Worm (Caenorhabditis elegans) whole organism, young adult: ENCODE data around the gene D1044.6.

ENCODE experiments used
- B0035.1 ChIP-seq: sonication (generic microtip); optimal IDR thresholded peaks from 2 replicates; lab custom pipeline; 2016; ENCODE audit warnings: missing genetic modification characterization, mild to moderate bottlenecking, missing compliant biosample characterization, missing genotype, missing genetic modification reagents
- C06A6.2 ChIP-seq: fragments of 200-800 bp; sonication (Bioruptor generic); conservative IDR thresholded peaks from 2 replicates; pipeline ENCODE4 v1.3.6; 2022; ENCODE audit warnings: missing genetic modification characterization, missing compliant biosample characterization
- F10E7.11 ChIP-seq: sonication (generic microtip); optimal IDR thresholded peaks from 2 replicates; lab custom pipeline; 2017; ENCODE audit warnings: mild to moderate bottlenecking, missing genetic modification characterization, moderate library complexity, missing compliant biosample characterization
- F33H1.4 ChIP-seq: fragments of 200-800 bp; sonication (Bioruptor generic); IDR thresholded peaks from 2 replicates; pipeline ENCODE4 v1.3.6; 2022; ENCODE audit warnings: missing genetic modification reagents, missing genetic modification characterization, missing compliant biosample characterization
- F37B4.10 ChIP-seq: fragments of 200-800 bp; sonication (Bioruptor generic); IDR thresholded peaks from 2 replicates; pipeline ENCODE4 v1.3.6; 2022; ENCODE audit warnings: missing genetic modification characterization, missing compliant biosample characterization
- F39B2.1 ChIP-seq: fragments of 200-800 bp; sonication (Bioruptor generic); IDR thresholded peaks from 2 replicates; pipeline ENCODE4 v1.3.6; 2022; ENCODE audit warnings: missing genetic modification reagents, missing genetic modification characterization, missing compliant biosample characterization
- F49E8.2 ChIP-seq: sonication (generic microtip); optimal IDR thresholded peaks from 3 replicates; lab custom pipeline; 2017; ENCODE audit warnings: missing genetic modification characterization, mild to moderate bottlenecking, missing compliant biosample characterization, antibody characterized with exemption, moderate library complexity; ENCODE audit not compliant: insufficient read depth
- F52B5.7 ChIP-seq: sonication (generic microtip); optimal IDR thresholded peaks from 2 replicates; lab custom pipeline; 2016; ENCODE audit warnings: mild to moderate bottlenecking, missing genetic modification characterization, missing compliant biosample characterization
- F55B11.4 ChIP-seq: sonication (generic microtip); optimal IDR thresholded peaks from 2 replicates; lab custom pipeline; 2016; ENCODE audit warnings: missing compliant biosample characterization, missing genetic modification characterization, borderline replicate concordance; ENCODE audit not compliant: insufficient read depth
- K12H6.12 ChIP-seq: fragments of 200-800 bp; sonication (Bioruptor generic); optimal IDR thresholded peaks from 2 replicates; lab custom pipeline; 2018; ENCODE audit warnings: mild to moderate bottlenecking, missing genetic modification characterization, missing compliant biosample characterization
- Y53F4B.3 ChIP-seq: fragments of 200-800 bp; sonication (Bioruptor generic); IDR thresholded peaks from 2 replicates; pipeline ENCODE4 v1.3.6; 2022; ENCODE audit warnings: missing genetic modification reagents, missing genetic modification characterization, missing compliant biosample characterization
- attf-3 ChIP-seq: fragments of 200-800 bp; sonication (Bioruptor generic); conservative IDR thresholded peaks from 2 replicates; pipeline ENCODE4 v1.3.6; 2022; ENCODE audit warnings: missing genetic modification reagents, missing genetic modification characterization, missing compliant biosample characterization
- attf-6 ChIP-seq: fragments of 200-800 bp; sonication (Bioruptor generic); IDR thresholded peaks from 2 replicates; pipeline ENCODE4 v1.3.6; 2022; ENCODE audit warnings: missing genetic modification reagents, missing genetic modification characterization, missing compliant biosample characterization
- bed-1 ChIP-seq: fragments of 200-800 bp; sonication (Bioruptor generic); IDR thresholded peaks from 2 replicates; pipeline ENCODE4 v1.3.6; 2022; ENCODE audit warnings: missing genetic modification reagents, missing genetic modification characterization, missing compliant biosample characterization
- bed-2 ChIP-seq: fragments of 200-800 bp; sonication (Bioruptor generic); IDR thresholded peaks from 2 replicates; pipeline ENCODE4 v1.3.6; 2022; ENCODE audit warnings: missing genetic modification reagents, missing genetic modification characterization, missing compliant biosample characterization
- cebp-1 ChIP-seq, 2 experiments: fragments of 200-800 bp in 1 of 2; sonication (Bioruptor generic) in 1 of 2; sonication (generic microtip) in 1 of 2; IDR thresholded peaks in 1 of 2; optimal IDR thresholded peaks in 1 of 2; 2 replicates each; pipeline versions ENCODE4 v1.3.6 to Lab custom; 2017 to 2022; ENCODE audit warnings: missing compliant biosample characterization in 2 of 2, missing genetic modification characterization in 2 of 2, mild to moderate bottlenecking in 1 of 2, missing genetic modification reagents in 1 of 2, moderate library complexity in 1 of 2
- ceh-40 ChIP-seq: fragments of 200-800 bp; sonication (Bioruptor generic); IDR thresholded peaks from 2 replicates; pipeline ENCODE4 v1.3.6; 2022; ENCODE audit warnings: missing genetic modification characterization, missing compliant biosample characterization
- ceh-91 ChIP-seq: fragments of 200-800 bp; sonication (Bioruptor generic); IDR thresholded peaks from 2 replicates; pipeline ENCODE4 v1.3.6; 2022; ENCODE audit warnings: missing genetic modification reagents, missing genetic modification characterization, missing compliant biosample characterization
- dpff-1 ChIP-seq: sonication (generic microtip); optimal IDR thresholded peaks from 2 replicates; lab custom pipeline; 2017; ENCODE audit warnings: mild to moderate bottlenecking, missing genetic modification characterization, missing compliant biosample characterization
- ekl-4 ChIP-seq: fragments of 200-800 bp; sonication (Bioruptor generic); IDR thresholded peaks from 2 replicates; pipeline ENCODE4 v1.3.6; 2022; ENCODE audit warnings: missing genetic modification reagents, missing genetic modification characterization, missing compliant biosample characterization
- ets-4 ChIP-seq: fragments of 200-800 bp; sonication (Bioruptor generic); optimal IDR thresholded peaks from 2 replicates; lab custom pipeline; 2018; ENCODE audit warnings: mild to moderate bottlenecking, missing genetic modification characterization, missing compliant biosample characterization
- gei-17 ChIP-seq: fragments of 200-800 bp; sonication (Bioruptor generic); optimal IDR thresholded peaks from 2 replicates; lab custom pipeline; 2018; ENCODE audit warnings: mild to moderate bottlenecking, missing genetic modification characterization, missing compliant biosample characterization
- him-1 ChIP-seq: sonication (generic microtip); optimal IDR thresholded peaks from 2 replicates; lab custom pipeline; 2016; ENCODE audit warnings: missing genotype, missing genetic modification reagents, missing genetic modification characterization, missing compliant biosample characterization
- hmg-20 ChIP-seq: fragments of 200-800 bp; sonication (Bioruptor generic); IDR thresholded peaks from 2 replicates; pipeline ENCODE4 v1.3.6; 2022; ENCODE audit warnings: missing genetic modification reagents, missing genetic modification characterization, missing compliant biosample characterization
- hrde-1 ChIP-seq: sonication (generic microtip); optimal IDR thresholded peaks from 2 replicates; lab custom pipeline; 2016; ENCODE audit warnings: missing genetic modification characterization, mild to moderate bottlenecking, missing compliant biosample characterization, moderate library complexity, missing genotype, missing genetic modification reagents, borderline replicate concordance
- let-607 ChIP-seq, 2 experiments: fragments of 200-800 bp in 1 of 2; sonication (Bioruptor generic) in 1 of 2; sonication (generic microtip) in 1 of 2; optimal IDR thresholded peaks; 2 replicates each; lab custom pipeline; 2016 to 2018; ENCODE audit warnings: mild to moderate bottlenecking in 2 of 2, missing compliant biosample characterization in 2 of 2, missing genetic modification characterization in 2 of 2, moderate library complexity in 2 of 2, missing genotype in 1 of 2
- lin-54 ChIP-seq: fragments of 200-800 bp; sonication (Bioruptor generic); optimal IDR thresholded peaks from 2 replicates; lab custom pipeline; 2018; ENCODE audit warnings: mild to moderate bottlenecking, missing genetic modification characterization, missing compliant biosample characterization
- lsl-1 ChIP-seq: fragments of 200-800 bp; sonication (Bioruptor generic); optimal IDR thresholded peaks from 2 replicates; lab custom pipeline; 2018; ENCODE audit warnings: mild to moderate bottlenecking, missing genetic modification characterization, moderate library complexity, missing compliant biosample characterization
- madf-10 ChIP-seq: sonication (generic microtip); optimal IDR thresholded peaks from 2 replicates; lab custom pipeline; 2016; ENCODE audit warnings: mild to moderate bottlenecking, missing genetic modification characterization, missing compliant biosample characterization
- madf-3 ChIP-seq: fragments of 200-800 bp; sonication (Bioruptor generic); IDR thresholded peaks from 2 replicates; pipeline ENCODE4 v1.3.6; 2022; ENCODE audit warnings: missing genetic modification reagents, missing genetic modification characterization, missing compliant biosample characterization
- madf-6 ChIP-seq: fragments of 200-800 bp; sonication (Bioruptor generic); IDR thresholded peaks from 2 replicates; pipeline ENCODE4 v1.3.6; 2022; ENCODE audit warnings: missing genetic modification reagents, missing genetic modification characterization, missing compliant biosample characterization
- madf-8 ChIP-seq: fragments of 200-800 bp; sonication (Bioruptor generic); conservative IDR thresholded peaks from 2 replicates; pipeline ENCODE4 v1.3.6; 2022; ENCODE audit warnings: missing genetic modification reagents, missing genetic modification characterization, missing compliant biosample characterization
- mxl-1 ChIP-seq: sonication (generic microtip); optimal IDR thresholded peaks from 2 replicates; lab custom pipeline; 2016; ENCODE audit warnings: missing genetic modification characterization, missing compliant biosample characterization
- nfya-1 ChIP-seq: sonication (generic microtip); optimal IDR thresholded peaks from 2 replicates; lab custom pipeline; 2017; ENCODE audit warnings: antibody characterized with exemption, missing compliant biosample characterization, missing genetic modification characterization, borderline replicate concordance; ENCODE audit not compliant: insufficient read depth
- nhr-120 ChIP-seq: fragments of 200-800 bp; sonication (Bioruptor generic); IDR thresholded peaks from 2 replicates; pipeline ENCODE4 v1.3.6; 2022; ENCODE audit warnings: missing genetic modification characterization, missing compliant biosample characterization
- nhr-80 ChIP-seq: sonication (generic microtip); optimal IDR thresholded peaks from 2 replicates; lab custom pipeline; 2016; ENCODE audit warnings: missing genetic modification characterization, missing compliant biosample characterization
- nhr-90 ChIP-seq: sonication (generic microtip); optimal IDR thresholded peaks from 2 replicates; lab custom pipeline; 2016; ENCODE audit warnings: missing genotype, mild to moderate bottlenecking, missing genetic modification characterization, missing compliant biosample characterization
- rcor-1 ChIP-seq: fragments of 200-800 bp; sonication (Bioruptor generic); IDR thresholded peaks from 2 replicates; pipeline ENCODE4 v1.3.6; 2022; ENCODE audit warnings: missing genetic modification reagents, missing genetic modification characterization, missing compliant biosample characterization
- sea-2 ChIP-seq: fragments of 200-800 bp; sonication (Bioruptor generic); IDR thresholded peaks from 2 replicates; pipeline ENCODE4 v1.3.6; 2022; ENCODE audit warnings: missing genetic modification characterization, missing compliant biosample characterization
- snpc-1.3 ChIP-seq: sonication (generic microtip); optimal IDR thresholded peaks from 2 replicates; lab custom pipeline; 2017; ENCODE audit warnings: missing genetic modification characterization, mild to moderate bottlenecking, missing compliant biosample characterization, antibody characterized with exemption, moderate library complexity, missing genotype, missing genetic modification reagents; ENCODE audit not compliant: insufficient read depth
- snpc-4 ChIP-seq, 5 experiments: fragments of 150-350 bp in 1 of 5; sonication (generic microtip) in 4 of 5; optimal IDR thresholded peaks; 2 replicates each; lab custom pipeline; 2014 to 2018; ENCODE audit warnings: missing genetic modification characterization in 5 of 5, missing biosample characterization in 3 of 5, antibody characterized with exemption in 2 of 5, mild to moderate bottlenecking in 2 of 5, missing compliant biosample characterization in 2 of 5, missing genotype in 2 of 5, moderate library complexity in 2 of 5, missing genetic modification reagents in 1 of 5
- tbp1 ChIP-seq: fragments of 200-800 bp; sonication (Bioruptor generic); optimal IDR thresholded peaks from 2 replicates; lab custom pipeline; 2018; ENCODE audit warnings: mild to moderate bottlenecking, missing genetic modification characterization, missing compliant biosample characterization
- tlf-1 ChIP-seq: fragments of 200-800 bp; sonication (Bioruptor generic); optimal IDR thresholded peaks from 2 replicates; lab custom pipeline; 2018; ENCODE audit warnings: mild to moderate bottlenecking, missing genetic modification characterization, missing compliant biosample characterization
- unc-130 ChIP-seq: sonication (generic microtip); optimal IDR thresholded peaks from 2 replicates; lab custom pipeline; 2016; ENCODE audit warnings: missing genetic modification reagents, missing genetic modification characterization, missing compliant biosample characterization
- unc-62 ChIP-seq: fragments of 150-350 bp; optimal IDR thresholded peaks from 2 replicates; lab custom pipeline; 2014; ENCODE audit warnings: missing biosample characterization, missing genetic modification reagents, missing genetic modification characterization
- xnd-1 ChIP-seq: sonication (generic microtip); optimal IDR thresholded peaks from 2 replicates; lab custom pipeline; 2016; ENCODE audit warnings: missing genotype, missing genetic modification reagents, missing genetic modification characterization, missing compliant biosample characterization
- ztf-28 ChIP-seq: fragments of 200-800 bp; sonication (Bioruptor generic); IDR thresholded peaks from 2 replicates; pipeline ENCODE4 v1.3.6; 2022; ENCODE audit warnings: missing genetic modification reagents, missing genetic modification characterization, missing compliant biosample characterization
- ztf-6 ChIP-seq: fragments of 200-800 bp; sonication (Bioruptor generic); IDR thresholded peaks from 2 replicates; pipeline ENCODE4 v1.3.6; 2022; ENCODE audit warnings: missing genetic modification reagents, missing genetic modification characterization, missing compliant biosample characterization

Gene D1044.6

ce11 chrIII:5543050-5543449 is at the start of gene D1044.6:
Gene D1044.6, minus strand, starts transcription at chrIII:5543177.
- TF ChIP-seq cebp-1 (GFP tag; IDR thresholded peaks at IDR 0.05; lab: Robert Waterston, UW) = no peak
- TF ChIP-seq cebp-1 (tag; optimal IDR thresholded peaks at IDR 0.05; lab: Kevin White, UChicago) = no peak
- no peak for TF ChIP-seq madf-3 (GFP tag; lab: Robert Waterston, UW)
- TF ChIP-seq madf-6 (GFP tag; lab: Robert Waterston, UW) = peak; percentile 78
- no peak for TF ChIP-seq nhr-120 (GFP tag; lab: Robert Waterston, UW)
- peak; percentile 79 for TF ChIP-seq lsl-1 (GFP tag; lab: Kevin White, UChicago)
- peak; percentile 81 for TF ChIP-seq F33H1.4 (GFP tag; lab: Robert Waterston, UW)
- no peak for TF ChIP-seq hrde-1 (tag; lab: Kevin White, UChicago)
- TF ChIP-seq bed-1 = no peak
- peak; percentile 71 for TF ChIP-seq xnd-1
- no peak for TF ChIP-seq lin-54 (GFP tag; lab: Kevin White, UChicago)
- no peak for TF ChIP-seq nhr-90 (tag; lab: Kevin White, UChicago)
- TF ChIP-seq madf-8 (GFP tag; lab: Robert Waterston, UW) = peak; percentile 49
- no peak for TF ChIP-seq mxl-1
- TF ChIP-seq gei-17 = no peak
- no peak for TF ChIP-seq madf-10 (tag; lab: Kevin White, UChicago)
- no peak for TF ChIP-seq him-1 (tag; lab: Kevin White, UChicago)
- no peak for TF ChIP-seq ekl-4 (GFP tag; lab: Robert Waterston, UW)
- no peak for TF ChIP-seq let-607 (tag; optimal IDR thresholded peaks at IDR 0.05; lab: Kevin White, UChicago)
- no peak for TF ChIP-seq hmg-20 (GFP tag; lab: Robert Waterston, UW)
- TF ChIP-seq rcor-1 (GFP tag; lab: Robert Waterston, UW) = no peak
- TF ChIP-seq F49E8.2 = no peak
- no peak for TF ChIP-seq F10E7.11 (tag; lab: Kevin White, UChicago)
- no peak for TF ChIP-seq tbp1
- TF ChIP-seq F39B2.1 (GFP tag; lab: Robert Waterston, UW) = no peak
- TF ChIP-seq unc-130 = no peak
- TF ChIP-seq snpc-4 (GFP tag; optimal IDR thresholded peaks at IDR 0.05; lab: Kevin White, UChicago) = no peak
- TF ChIP-seq snpc-4 (tag; optimal IDR thresholded peaks at IDR 0.05; lab: Kevin White, UChicago) = no peak
- TF ChIP-seq F37B4.10 (GFP tag; lab: Robert Waterston, UW) = no peak
- TF ChIP-seq tlf-1 (GFP tag; lab: Kevin White, UChicago) = no peak
- TF ChIP-seq nhr-80 (tag; lab: Kevin White, UChicago) = peak; percentile 8
- no peak for TF ChIP-seq F55B11.4 (tag; lab: Kevin White, UChicago)
- no peak for TF ChIP-seq bed-2 (GFP tag; lab: Robert Waterston, UW)
- no peak for TF ChIP-seq B0035.1 (tag; lab: Kevin White, UChicago)
- no peak for TF ChIP-seq C06A6.2 (GFP tag; lab: Robert Waterston, UW)
- TF ChIP-seq K12H6.12 = no peak
- no peak for TF ChIP-seq ztf-6 (GFP tag; lab: Robert Waterston, UW)
- TF ChIP-seq snpc-1.3 = peak; percentile 2
- TF ChIP-seq attf-6 = no peak
- no peak for TF ChIP-seq nfya-1 (tag; lab: Kevin White, UChicago)
- TF ChIP-seq ets-4 (GFP tag; lab: Kevin White, UChicago) = no peak
- TF ChIP-seq ceh-91 = no peak
- TF ChIP-seq sea-2 (GFP tag; lab: Robert Waterston, UW) = no peak
- TF ChIP-seq ztf-28 = no peak
- TF ChIP-seq F52B5.7 = no peak
- no peak for TF ChIP-seq Y53F4B.3 (GFP tag; lab: Robert Waterston, UW)
- no peak for TF ChIP-seq attf-3 (GFP tag; lab: Robert Waterston, UW)
- no peak for TF ChIP-seq unc-62 (GFP tag; lab: Kevin White, UChicago)
- no peak for TF ChIP-seq dpff-1
- no peak for TF ChIP-seq ceh-40 (GFP tag; lab: Robert Waterston, UW)
